Worm (Caenorhabditis elegans): ENCODE data around the gene ubc-22.

- TF ChIP-seq W03F9.2 (tag; optimal IDR thresholded peaks at IDR 0.05), result no peak
- TF ChIP-seq him-1 (tag; optimal IDR thresholded peaks at IDR 0.05), result no peak
- no peak for TF ChIP-seq dao-5 (tag; optimal IDR thresholded peaks at IDR 0.05)
Observed at ce11 chrX:8866563-8866962, 2.4 kb downstream of the ubc-22 start, which contains the start of gene ins-9.

Measured in whole organism, L4/young adult.